Worm (Caenorhabditis elegans): Measurements from ENCODE around the gene F53F1.3.

The F53F1.3 gene

DNA sequence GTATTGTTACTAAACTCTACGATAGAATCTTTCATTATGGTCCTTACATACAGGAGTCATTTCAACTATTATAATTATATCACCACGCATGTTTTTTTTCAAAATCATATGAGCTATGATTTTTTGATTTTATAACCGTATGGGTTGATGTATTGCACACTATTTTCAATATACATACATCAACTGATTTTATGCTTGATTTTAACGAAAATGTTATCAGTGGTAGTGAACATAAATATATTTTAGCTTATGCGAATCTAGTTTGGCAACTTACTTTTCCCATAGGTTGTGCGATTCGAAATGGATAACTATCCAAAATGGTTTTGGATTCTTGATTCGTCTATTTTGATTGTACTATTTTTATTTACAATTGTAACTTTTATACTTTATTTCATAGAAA lies 15.6 kb downstream of the F53F1.3 start, which contains the start of gene srv-10:
TSS of gene srv-10 (plus strand) at position 301 of the 400 bp plus-strand sequence.
- no peak for TF ChIP-seq hlh-30 (tag; optimal IDR thresholded peaks at IDR 0.05; ENCODE audit: insufficient read depth)
- TF ChIP-seq pros-1 (tag; optimal IDR thresholded peaks at IDR 0.05): no peak
- TF ChIP-seq C08G9.2 (tag; optimal IDR thresholded peaks at IDR 0.05): no peak
- TF ChIP-seq lin-11 (tag; optimal IDR thresholded peaks at IDR 0.05): no peak
- no peak for TF ChIP-seq K09A11.1 (tag; optimal IDR thresholded peaks at IDR 0.05; ENCODE audit: insufficient read depth)
- TF ChIP-seq ztf-16 (tag; optimal IDR thresholded peaks at IDR 0.05): no peak
- no peak for TF ChIP-seq ceh-18 (tag; optimal IDR thresholded peaks at IDR 0.05)
- TF ChIP-seq fax-1 (tag; optimal IDR thresholded peaks at IDR 0.05): no peak
- no peak for TF ChIP-seq nfya-1 (tag; optimal IDR thresholded peaks at IDR 0.05)
- TF ChIP-seq ceh-48 (tag; optimal IDR thresholded peaks at IDR 0.05): no peak
- no peak for TF ChIP-seq ceh-45 (GFP tag; IDR thresholded peaks at IDR 0.05)

DNA sequence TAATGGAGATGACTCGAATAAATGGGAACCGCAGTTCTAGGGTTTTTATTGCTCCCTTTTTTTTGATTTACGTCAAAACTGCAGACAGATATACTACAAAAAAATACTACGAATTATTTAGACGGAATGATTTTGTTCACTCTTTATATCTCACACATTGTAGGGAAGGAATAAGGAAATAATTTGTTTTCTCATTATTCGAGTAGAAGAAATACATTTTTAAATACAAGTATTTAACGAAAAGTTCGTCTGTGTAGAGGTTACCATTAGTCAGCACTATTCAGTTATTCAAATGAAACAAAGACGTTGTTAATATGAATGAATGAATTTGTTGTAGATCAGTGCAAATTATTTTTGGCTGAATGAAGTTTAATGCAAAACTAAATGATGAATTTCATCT lies 18.7 kb downstream of the F53F1.3 start, which contains the start of gene srd-18:
TSS of gene srd-18 (minus strand) at position 101 of the 400 bp plus-strand sequence.
- TF ChIP-seq ceh-45 (GFP tag; IDR thresholded peaks at IDR 0.05): no peak
- TF ChIP-seq ttx-3 (tag; optimal IDR thresholded peaks at IDR 0.05): no peak
- TF ChIP-seq npax-4 (tag; optimal IDR thresholded peaks at IDR 0.05): no peak
- TF ChIP-seq nfya-1 (tag; optimal IDR thresholded peaks at IDR 0.05): no peak

DNA sequence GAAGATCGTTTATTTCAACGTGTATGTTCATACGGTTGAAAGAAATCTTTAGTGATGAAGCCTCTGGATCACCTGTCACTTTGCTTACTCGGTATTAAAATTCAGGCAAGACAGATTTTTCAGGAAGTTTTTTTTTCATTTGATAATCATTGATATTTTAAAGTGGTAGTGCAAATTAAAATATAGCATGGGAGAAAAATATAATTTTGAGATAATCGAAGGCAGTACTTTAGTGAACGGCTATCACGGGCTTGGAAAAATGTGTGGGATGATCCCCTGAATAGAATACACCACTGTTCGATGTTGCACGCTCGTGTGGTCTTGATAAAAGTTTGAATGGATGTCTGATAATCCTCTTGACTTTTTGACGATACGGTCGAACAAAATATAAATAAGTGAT lies 19.3 kb downstream of the F53F1.3 start:
- TF ChIP-seq unc-55 (GFP tag; optimal IDR thresholded peaks at IDR 0.05) (no peak), madf-2 (tag; optimal IDR thresholded peaks at IDR 0.05) (no peak), npax-4 (tag; optimal IDR thresholded peaks at IDR 0.05) (no peak), F13H6.1 (tag; optimal IDR thresholded peaks at IDR 0.05) (no peak)

DNA sequence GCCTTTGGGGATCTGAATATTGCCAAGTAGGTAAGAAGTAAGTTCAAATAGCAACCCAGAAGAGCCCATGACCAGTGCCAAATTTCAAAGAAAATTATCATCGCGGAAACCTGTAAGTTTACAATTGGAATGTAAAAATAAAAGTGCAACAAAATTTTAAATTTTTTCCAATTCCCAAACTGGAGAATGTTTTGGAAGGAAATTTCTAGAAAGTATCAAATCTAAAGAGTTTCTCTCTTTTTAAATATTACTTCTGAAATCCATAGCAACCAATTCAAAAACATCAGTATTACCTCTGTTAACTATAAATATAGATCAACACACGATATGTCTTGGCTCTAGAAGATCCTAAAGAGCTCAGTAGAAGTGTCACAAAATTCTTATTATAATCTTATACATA lies 20.6 kb downstream of the F53F1.3 start, which contains the start of gene srd-19:
TSS of gene srd-19 (minus strand) at position 101 of the 400 bp plus-strand sequence.
- no peak for TF ChIP-seq sox-2 (GFP tag; IDR thresholded peaks at IDR 0.05)

DNA sequence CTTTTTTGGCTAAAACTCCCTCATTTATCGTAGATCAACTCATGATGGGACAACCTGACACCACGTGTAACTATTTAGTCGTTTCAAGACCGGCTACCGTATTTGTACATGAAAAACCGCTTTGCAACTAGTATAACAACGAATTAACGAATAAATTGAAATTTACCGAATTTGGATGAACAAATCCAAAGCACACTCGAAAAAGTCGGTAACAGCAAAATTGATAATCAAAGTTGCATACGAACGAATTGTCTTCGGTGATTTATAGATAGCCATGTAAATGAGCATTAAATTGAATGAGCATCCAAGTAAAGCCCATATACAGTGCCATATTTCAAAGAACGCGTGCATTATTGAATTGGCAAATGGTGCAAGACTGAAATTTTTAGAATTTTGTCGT lies 24.3 kb downstream of the F53F1.3 start, which contains the start of gene srd-17:
TSS of gene srd-17 (minus strand) at position 351 of the 400 bp plus-strand sequence.
- TF ChIP-seq ceh-31 (tag; optimal IDR thresholded peaks at IDR 0.05): no peak
- TF ChIP-seq che-1 (tag; optimal IDR thresholded peaks at IDR 0.05): no peak
- TF ChIP-seq ets-4 (tag; optimal IDR thresholded peaks at IDR 0.05): no peak
- no peak for TF ChIP-seq syd-9 (tag; optimal IDR thresholded peaks at IDR 0.05)
- no peak for TF ChIP-seq ceh-34 (tag; optimal IDR thresholded peaks at IDR 0.05)
- no peak for TF ChIP-seq T23F11.4 (GFP tag; optimal IDR thresholded peaks at IDR 0.05)
- TF ChIP-seq fax-1 (tag; optimal IDR thresholded peaks at IDR 0.05): no peak
- no peak for TF ChIP-seq odd-2 (tag; optimal IDR thresholded peaks at IDR 0.05)
- no peak for TF ChIP-seq hlh-13 (GFP tag; optimal IDR thresholded peaks at IDR 0.05)
- TF ChIP-seq npax-4 (tag; optimal IDR thresholded peaks at IDR 0.05): no peak
- no peak for TF ChIP-seq sox-2 (GFP tag; IDR thresholded peaks at IDR 0.05)
- TF ChIP-seq elt-4 (tag; optimal IDR thresholded peaks at IDR 0.05): no peak
- no peak for TF ChIP-seq ceh-45 (GFP tag; IDR thresholded peaks at IDR 0.05)
- TF ChIP-seq ceh-14 (tag; optimal IDR thresholded peaks at IDR 0.05): no peak
- no peak for TF ChIP-seq tbx-7 (tag; optimal IDR thresholded peaks at IDR 0.05)
- TF ChIP-seq ceh-24 (tag; optimal IDR thresholded peaks at IDR 0.05): no peak
- no peak for TF ChIP-seq tbx-2 (tag; optimal IDR thresholded peaks at IDR 0.05)

DNA sequence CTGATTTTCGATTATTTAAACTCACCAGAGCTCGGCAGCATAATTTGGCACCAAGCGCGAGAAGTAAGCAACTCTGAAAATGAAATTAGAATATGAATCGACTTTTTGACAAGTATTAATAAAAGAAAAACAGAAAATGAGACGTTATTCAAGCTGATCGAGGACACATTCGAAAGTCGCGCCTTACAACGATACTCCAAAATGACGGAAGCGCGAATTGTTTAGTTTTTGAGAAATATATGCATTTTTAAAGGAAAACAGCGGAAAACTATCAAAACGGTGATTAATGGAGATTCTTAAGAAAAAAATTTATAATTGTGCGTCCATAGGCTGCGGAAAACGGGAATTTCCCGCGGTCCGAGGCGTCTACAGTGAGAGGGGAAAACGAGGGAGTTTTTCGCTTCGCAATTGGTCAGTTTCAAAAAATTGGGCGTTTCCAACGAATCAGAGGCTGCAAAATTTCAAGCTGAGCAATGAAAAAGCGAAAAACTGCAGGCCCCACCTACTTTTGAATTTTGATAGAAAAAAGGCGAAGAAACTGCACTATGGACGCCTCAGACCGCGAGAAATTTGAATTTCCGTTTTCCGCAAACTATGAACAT lies 29.5 kb downstream of the F53F1.3 start, which contains the start of gene mes-4:
TSS of gene mes-4 (minus strand) at position 73 of the 602 bp plus-strand sequence.
- TF ChIP-seq lim-6 (tag; optimal IDR thresholded peaks at IDR 0.05) (no peak), nhr-11 (tag; optimal IDR thresholded peaks at IDR 0.05) (no peak), nfya-1 (tag; optimal IDR thresholded peaks at IDR 0.05) (peak; percentile 85), ceh-2 (tag; optimal IDR thresholded peaks at IDR 0.05) (no peak)
